Worm (Caenorhabditis elegans) whole organism, L4 larva: ENCODE measurements around the gene clec-256.

Experiments
- Y5F2A.4 ChIP-seq: fragments of 200-800 bp; sonication (Bioruptor generic); optimal IDR thresholded peaks from 2 replicates; lab custom pipeline; 2018; ENCODE audit warnings: mild to moderate bottlenecking, missing genetic modification characterization, missing compliant biosample characterization
- aly-2 ChIP-seq: sonication (generic microtip); optimal IDR thresholded peaks from 2 replicates; lab custom pipeline; 2018; ENCODE audit warnings: missing biosample characterization, missing genetic modification characterization
- ceh-28 ChIP-seq: fragments of 150-350 bp; optimal IDR thresholded peaks from 2 replicates; lab custom pipeline; 2014; ENCODE audit warnings: missing biosample characterization, missing genetic modification reagents, missing genetic modification characterization
- dve-1 ChIP-seq: sonication (generic microtip); optimal IDR thresholded peaks from 2 replicates; lab custom pipeline; 2017; ENCODE audit warnings: antibody characterized with exemption, mild to moderate bottlenecking, missing genetic modification characterization, missing compliant biosample characterization; ENCODE audit not compliant: insufficient read depth
- egl-27 ChIP-seq: sonication (generic microtip); optimal IDR thresholded peaks from 3 replicates; lab custom pipeline; 2017; ENCODE audit warnings: missing biosample characterization, missing genetic modification reagents, missing genetic modification characterization
- hlh-30 ChIP-seq: sonication (generic microtip); optimal IDR thresholded peaks from 2 replicates; lab custom pipeline; 2017; ENCODE audit warnings: antibody characterized with exemption, mild to moderate bottlenecking, missing genetic modification characterization, missing compliant biosample characterization; ENCODE audit not compliant: insufficient read depth
- lin-15B ChIP-seq: fragments of 150-350 bp; sonication (generic microtip); optimal IDR thresholded peaks from 3 replicates; lab custom pipeline; 2014; ENCODE audit warnings: missing biosample characterization, missing genetic modification characterization
- lin-39 ChIP-seq: fragments of 150-350 bp; optimal IDR thresholded peaks from 2 replicates; lab custom pipeline; 2014; ENCODE audit warnings: missing biosample characterization, missing genetic modification reagents, missing genetic modification characterization
- nhr-11 ChIP-seq: fragments of 150-350 bp; optimal IDR thresholded peaks from 2 replicates; lab custom pipeline; 2014; ENCODE audit warnings: missing biosample characterization, missing genetic modification characterization
- nhr-237 ChIP-seq: sonication (generic microtip); optimal IDR thresholded peaks from 2 replicates; lab custom pipeline; 2017; ENCODE audit warnings: missing biosample characterization, missing genetic modification characterization
- nhr-28 ChIP-seq: fragments of 150-350 bp; optimal IDR thresholded peaks from 2 replicates; lab custom pipeline; 2014; ENCODE audit warnings: missing biosample characterization, missing genetic modification characterization
- pha-4 ChIP-seq, 2 experiments: fragments of 150-350 bp in 1 of 2; fragments of 200-800 bp in 1 of 2; sonication (Bioruptor generic) in 1 of 2; IDR thresholded peaks in 1 of 2; optimal IDR thresholded peaks in 1 of 2; 2 replicates each; pipeline versions ENCODE4 v1.3.6 to Lab custom; 2014 to 2022; ENCODE audit warnings: missing genetic modification characterization in 2 of 2, missing genetic modification reagents in 2 of 2, missing biosample characterization in 1 of 2, missing compliant biosample characterization in 1 of 2
- spr-1 ChIP-seq: sonication (generic microtip); optimal IDR thresholded peaks from 2 replicates; lab custom pipeline; 2016; ENCODE audit warnings: mild to moderate bottlenecking, missing genetic modification characterization, missing compliant biosample characterization
- ztf-11 ChIP-seq: fragments of 150-350 bp; optimal IDR thresholded peaks from 2 replicates; lab custom pipeline; 2014; ENCODE audit warnings: missing biosample characterization, missing genetic modification characterization

DNA sequence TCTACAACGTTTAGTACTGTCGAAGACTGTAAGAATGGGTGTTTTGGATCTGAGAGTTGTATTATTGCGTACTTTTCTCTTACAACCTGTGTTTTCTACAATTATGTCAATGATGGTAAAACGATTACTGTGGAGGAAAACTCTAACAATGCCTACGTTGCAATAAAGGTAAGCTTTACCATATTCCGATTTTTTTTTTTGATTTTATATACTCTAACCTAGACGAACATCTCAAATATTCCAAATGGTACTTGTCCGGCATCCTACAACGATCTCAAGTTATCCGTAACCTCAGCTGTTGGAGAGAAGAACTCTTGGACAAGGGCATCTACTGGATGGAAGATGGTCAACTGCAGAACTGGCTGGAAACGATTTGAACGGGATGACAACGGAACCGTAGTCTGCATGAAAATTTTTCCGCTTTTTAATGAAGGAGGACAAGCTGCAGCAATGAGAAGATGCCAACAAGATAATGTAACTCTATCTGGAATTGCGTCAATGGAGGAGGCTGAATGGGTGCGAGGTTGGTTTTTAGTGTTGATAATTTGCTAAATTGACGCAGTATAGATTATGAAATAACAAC lies 405 bp downstream of the clec-256 start:
- TF ChIP-seq ztf-11 (tag; lab: Kevin White, UChicago): no peak
- no peak for TF ChIP-seq hlh-30
- no peak for TF ChIP-seq dve-1 (tag; lab: Kevin White, UChicago)
- no peak for TF ChIP-seq spr-1
- TF ChIP-seq nhr-237 (tag; lab: Kevin White, UChicago): no peak
- TF ChIP-seq lin-15B (tag; lab: Kevin White, UChicago): no peak
- no peak for TF ChIP-seq aly-2 (tag; lab: Kevin White, UChicago)
- TF ChIP-seq ceh-28 (tag; lab: Kevin White, UChicago): no peak
- no peak for TF ChIP-seq pha-4 (GFP tag; IDR thresholded peaks at IDR 0.05; lab: Robert Waterston, UW)
- TF ChIP-seq pha-4 (tag; optimal IDR thresholded peaks at IDR 0.05; lab: Kevin White, UChicago): no peak
- no peak for TF ChIP-seq lin-39 (tag; lab: Kevin White, UChicago)
- TF ChIP-seq egl-27 (tag; lab: Kevin White, UChicago): no peak
- TF ChIP-seq nhr-28 (tag; lab: Kevin White, UChicago): no peak
- TF ChIP-seq nhr-11: no peak
- no peak for TF ChIP-seq Y5F2A.4 (GFP tag; lab: Kevin White, UChicago)
